Worm (Caenorhabditis elegans): ENCODE results near the gene srt-50.

The srt-50 gene

ce11 chrIV:15098294-15098693 lies 23.8 kb downstream of the srt-50 start, which contains the start of gene srt-49:
TSS of gene srt-49 (minus strand) at chrIV:15098394.
- TF ChIP-seq mdl-1 (tag; optimal IDR thresholded peaks at IDR 0.05) (no peak), fkh-10 (GFP tag; optimal IDR thresholded peaks at IDR 0.05) (no peak), ztf-11 (tag; optimal IDR thresholded peaks at IDR 0.05) (no peak), elt-1 (tag; optimal IDR thresholded peaks at IDR 0.05) (no peak), pqm-1 (tag; optimal IDR thresholded peaks at IDR 0.05) (no peak), unc-39 (tag; optimal IDR thresholded peaks at IDR 0.05) (no peak), eor-1 (tag; optimal IDR thresholded peaks at IDR 0.05) (no peak), tbx-2 (tag; optimal IDR thresholded peaks at IDR 0.05) (no peak), lin-39 (tag; optimal IDR thresholded peaks at IDR 0.05) (no peak), aly-2 (tag; optimal IDR thresholded peaks at IDR 0.05) (no peak), hmg-11 (tag; optimal IDR thresholded peaks at IDR 0.05) (no peak), elt-3 (tag; optimal IDR thresholded peaks at IDR 0.05) (no peak), ZK546.5 (tag; optimal IDR thresholded peaks at IDR 0.05) (no peak), ama-1 (optimal IDR thresholded peaks at IDR 0.05) (no peak), nhr-28 (tag; optimal IDR thresholded peaks at IDR 0.05) (no peak)

- TF ChIP-seq lin-15B (tag; optimal IDR thresholded peaks at IDR 0.05) (no peak), ztf-4 (tag; optimal IDR thresholded peaks at IDR 0.05) (no peak), ZK546.5 (tag; optimal IDR thresholded peaks at IDR 0.05) (no peak), elt-1 (tag; optimal IDR thresholded peaks at IDR 0.05) (no peak), elt-3 (tag; optimal IDR thresholded peaks at IDR 0.05) (no peak), egl-27 (tag; optimal IDR thresholded peaks at IDR 0.05) (no peak), fkh-10 (GFP tag; optimal IDR thresholded peaks at IDR 0.05) (no peak), nhr-28 (tag; optimal IDR thresholded peaks at IDR 0.05) (no peak), nhr-25 (tag; optimal IDR thresholded peaks at IDR 0.05) (no peak), nhr-12 (tag; optimal IDR thresholded peaks at IDR 0.05) (no peak), hmg-11 (tag; optimal IDR thresholded peaks at IDR 0.05) (no peak), nhr-77 (tag; optimal IDR thresholded peaks at IDR 0.05) (no peak), tbx-2 (tag; optimal IDR thresholded peaks at IDR 0.05) (no peak), pqm-1 (tag; optimal IDR thresholded peaks at IDR 0.05) (no peak), nhr-67 (tag; optimal IDR thresholded peaks at IDR 0.05) (no peak), nhr-237 (tag; optimal IDR thresholded peaks at IDR 0.05) (no peak)
These were observed 28.8 kb downstream of the srt-50 start, which contains the start of gene srt-44 for ce11 chrIV:15103224-15103679. TSS of gene srt-44 (plus strand) at chrIV:15103629.

- TF ChIP-seq pha-4 (tag; optimal IDR thresholded peaks at IDR 0.05): peak; percentile 35
- no peak for TF ChIP-seq ceh-9 (tag; optimal IDR thresholded peaks at IDR 0.05)
- no peak for TF ChIP-seq mml-1 (tag; optimal IDR thresholded peaks at IDR 0.05)
- TF ChIP-seq pqm-1 (tag; optimal IDR thresholded peaks at IDR 0.05): peak; percentile 24
- peak; percentile 28 for TF ChIP-seq ceh-28 (tag; optimal IDR thresholded peaks at IDR 0.05)
- no peak for TF ChIP-seq zag-1 (tag; optimal IDR thresholded peaks at IDR 0.05)
These were observed 32.7 kb downstream of the srt-50 start for ce11 chrIV:15107218-15107617.

- no peak for TF ChIP-seq ama-1 (optimal IDR thresholded peaks at IDR 0.05)
- TF ChIP-seq lsy-12 (tag; optimal IDR thresholded peaks at IDR 0.05): no peak
- TF ChIP-seq nhr-77 (tag; optimal IDR thresholded peaks at IDR 0.05): no peak
- TF ChIP-seq nhr-237 (tag; optimal IDR thresholded peaks at IDR 0.05): no peak
- TF ChIP-seq fos-1 (tag; optimal IDR thresholded peaks at IDR 0.05): no peak
- no peak for TF ChIP-seq elt-2 (tag; optimal IDR thresholded peaks at IDR 0.05)
- TF ChIP-seq aly-2 (tag; optimal IDR thresholded peaks at IDR 0.05): no peak
- no peak for TF ChIP-seq nhr-11 (tag; optimal IDR thresholded peaks at IDR 0.05)
- no peak for TF ChIP-seq nhr-67 (tag; optimal IDR thresholded peaks at IDR 0.05)
- no peak for TF ChIP-seq elt-3 (tag; optimal IDR thresholded peaks at IDR 0.05)
- no peak for TF ChIP-seq lin-15B (tag; optimal IDR thresholded peaks at IDR 0.05)
- TF ChIP-seq unc-39 (tag; optimal IDR thresholded peaks at IDR 0.05): no peak
- TF ChIP-seq R02D3.7 (tag; optimal IDR thresholded peaks at IDR 0.05): no peak
- no peak for TF ChIP-seq pha-4 (tag; optimal IDR thresholded peaks at IDR 0.05)
- TF ChIP-seq nhr-76 (tag; optimal IDR thresholded peaks at IDR 0.05): no peak
- TF ChIP-seq nfya-1 (tag; optimal IDR thresholded peaks at IDR 0.05; ENCODE audit: insufficient read depth): no peak
- no peak for TF ChIP-seq snpc-4 (tag; optimal IDR thresholded peaks at IDR 0.05)
- TF ChIP-seq ceh-28 (tag; optimal IDR thresholded peaks at IDR 0.05): no peak
These were observed 34.0 kb downstream of the srt-50 start, which contains the start of gene M199.2 for ce11 chrIV:15108475-15108874. TSS of gene M199.2 (plus strand) at chrIV:15108775.

ce11 chrIV:15113117-15113516 lies 38.6 kb downstream of the srt-50 start, which contains the start of gene M199.134:
TSS of gene M199.134 (minus strand) at chrIV:15113217.
- TF ChIP-seq daf-12 (tag; optimal IDR thresholded peaks at IDR 0.05): no peak
- TF ChIP-seq fos-1 (tag; optimal IDR thresholded peaks at IDR 0.05): no peak
- no peak for TF ChIP-seq fkh-2 (tag; optimal IDR thresholded peaks at IDR 0.05)
- no peak for TF ChIP-seq nhr-23 (tag; optimal IDR thresholded peaks at IDR 0.05)
- TF ChIP-seq nhr-28 (tag; optimal IDR thresholded peaks at IDR 0.05): no peak
- TF ChIP-seq ceh-16 (tag; optimal IDR thresholded peaks at IDR 0.05): no peak
- no peak for TF ChIP-seq pha-4 (tag; optimal IDR thresholded peaks at IDR 0.05)
- TF ChIP-seq elt-1 (tag; optimal IDR thresholded peaks at IDR 0.05): no peak
- no peak for TF ChIP-seq lin-15B (tag; optimal IDR thresholded peaks at IDR 0.05)
- no peak for TF ChIP-seq pqm-1 (tag; optimal IDR thresholded peaks at IDR 0.05)
- no peak for TF ChIP-seq nhr-67 (tag; optimal IDR thresholded peaks at IDR 0.05)
- no peak for TF ChIP-seq tbx-2 (tag; optimal IDR thresholded peaks at IDR 0.05)
- no peak for TF ChIP-seq elt-3 (tag; optimal IDR thresholded peaks at IDR 0.05)
- TF ChIP-seq nhr-43 (tag; optimal IDR thresholded peaks at IDR 0.05; ENCODE audit: poor library complexity, severe bottlenecking): no peak
- TF ChIP-seq unc-39 (tag; optimal IDR thresholded peaks at IDR 0.05): no peak
- no peak for TF ChIP-seq ZK546.5 (tag; optimal IDR thresholded peaks at IDR 0.05)
- no peak for TF ChIP-seq ceh-28 (tag; optimal IDR thresholded peaks at IDR 0.05)
- no peak for TF ChIP-seq ztf-11 (tag; optimal IDR thresholded peaks at IDR 0.05)
- no peak for TF ChIP-seq mml-1 (tag; optimal IDR thresholded peaks at IDR 0.05)
- TF ChIP-seq nfya-1 (tag; optimal IDR thresholded peaks at IDR 0.05; ENCODE audit: insufficient read depth): no peak

Measured in whole organism, L3 larva.